Worm (Caenorhabditis elegans): ENCODE measurements around the gene F09E5.16.
A peak's percentile ranks its signal among the peaks of the same experiment; 100 is the strongest.

DNA sequence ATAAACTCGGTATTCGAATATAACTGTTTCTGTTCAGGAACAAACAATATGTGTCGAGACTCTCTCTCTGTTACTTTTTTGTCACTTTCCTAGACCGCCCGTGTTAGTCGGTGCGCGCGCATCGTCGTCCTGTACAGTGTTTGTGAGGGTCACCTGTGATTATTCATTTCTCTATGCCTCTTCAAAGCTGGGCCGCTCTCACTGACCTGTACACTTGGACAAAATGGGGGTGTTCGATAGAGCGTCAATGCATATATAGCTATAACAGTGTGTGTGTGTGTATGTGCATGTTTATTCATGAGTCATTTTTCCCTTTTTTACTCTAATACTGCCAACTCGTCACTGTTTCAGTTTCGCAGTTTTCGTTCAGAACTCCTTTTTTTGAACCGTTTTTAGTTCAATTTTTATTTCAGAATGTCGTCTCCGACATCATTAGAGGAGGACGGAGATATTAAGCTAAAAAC is 14.1 kb upstream of the F09E5.16 start, which contains the start of gene pkc-3:
- TF ChIP-seq tab-1 (GFP tag; IDR thresholded peaks at IDR 0.05) (no peak), med-1 (GFP tag; optimal IDR thresholded peaks at IDR 0.05; ENCODE audit: insufficient read depth) (no peak), ref-1 (GFP tag; conservative IDR thresholded peaks at IDR 0.05) (no peak), cog-1 (tag; optimal IDR thresholded peaks at IDR 0.05) (no peak), flt-1 (GFP tag; IDR thresholded peaks at IDR 0.05) (peak; percentile 64; the same call in 1 of the 2 replicates), klf-2 (GFP tag; conservative IDR thresholded peaks at IDR 0.05) (no peak), T22C8.4 (GFP tag; IDR thresholded peaks at IDR 0.05) (no peak), ztf-23 (GFP tag; IDR thresholded peaks at IDR 0.05) (no peak), ztf-29 (GFP tag; IDR thresholded peaks at IDR 0.05) (no peak)
